Worm (Caenorhabditis elegans): ENCODE results near the gene trpp-11.
A peak's percentile ranks its signal among the peaks of the same experiment; 100 is the strongest.

Gene trpp-11

DNA sequence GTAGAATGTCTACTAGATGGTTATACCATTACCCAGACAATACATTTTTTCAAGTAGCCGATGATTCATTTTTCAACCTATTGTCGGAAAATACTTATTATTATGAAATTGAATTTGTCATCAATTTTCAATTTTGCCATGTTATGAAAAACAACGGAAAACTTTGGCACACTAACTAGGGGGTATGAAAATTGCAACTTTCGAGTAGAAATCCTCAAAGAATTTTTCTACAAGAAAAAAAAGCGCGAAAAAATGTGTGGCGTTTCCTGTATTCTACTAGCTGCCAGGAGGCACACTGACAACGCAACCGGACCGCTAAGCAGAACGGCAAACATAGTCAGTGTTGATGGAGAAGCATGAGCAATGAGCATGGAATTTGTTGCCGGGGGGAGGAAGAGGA, 40.6 kb upstream of the trpp-11 start:
- TF ChIP-seq F16B12.6 (tag; optimal IDR thresholded peaks at IDR 0.05) (no peak), unc-62 (GFP tag; optimal IDR thresholded peaks at IDR 0.05) (no peak), fkh-10 (GFP tag; optimal IDR thresholded peaks at IDR 0.05) (no peak), efl-1 (optimal IDR thresholded peaks at IDR 0.05) (no peak), efl-1 (GFP tag; optimal IDR thresholded peaks at IDR 0.05 in 1 of 2) (peak in 1 of 2 experiments; percentile 65)

DNA sequence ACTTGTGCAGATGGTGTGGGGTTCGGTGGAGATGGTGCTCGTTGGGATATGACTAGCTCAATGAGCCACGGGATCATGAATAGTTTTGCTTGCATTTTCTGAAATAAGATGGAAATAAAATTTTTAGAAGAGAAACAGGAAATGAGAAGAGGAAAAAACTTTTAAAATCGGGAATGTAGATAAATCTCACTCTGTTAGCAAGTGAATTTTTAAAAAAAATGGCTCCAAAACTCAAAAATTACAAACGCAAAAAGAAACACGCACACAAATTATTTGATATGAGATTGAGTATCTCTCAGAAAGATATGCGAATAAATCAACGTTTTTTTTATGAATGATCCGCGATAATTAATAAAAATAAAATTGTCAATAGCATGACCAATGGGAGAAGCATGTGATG, 37.0 kb upstream of the trpp-11 start, which contains the start of gene T17H7.7:
Gene T17H7.7 (minus strand): TSS at position 101 of the 400 bp plus-strand sequence.
- no peak for TF ChIP-seq egl-27 (tag; optimal IDR thresholded peaks at IDR 0.05)

DNA sequence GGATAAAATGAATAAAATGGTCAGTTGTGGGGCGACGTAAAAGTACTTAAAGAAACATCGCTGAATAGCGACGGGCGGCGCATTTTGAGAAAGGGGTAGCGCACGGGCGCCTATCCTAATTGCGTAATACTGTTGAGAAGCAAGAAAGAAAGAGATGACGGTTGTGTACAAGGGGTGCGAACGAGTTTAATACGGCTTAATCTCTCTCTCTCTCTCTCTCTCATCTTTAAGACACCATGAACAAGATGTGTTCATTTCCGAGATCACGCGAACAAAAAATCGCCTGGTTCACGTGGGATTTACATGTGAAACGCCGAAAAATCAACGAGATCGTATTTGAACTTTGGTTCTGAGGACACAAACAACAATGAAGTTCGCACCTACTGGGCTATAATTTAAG, 35.3 kb upstream of the trpp-11 start:
- peak; percentile 36 for TF ChIP-seq blmp-1 (tag; optimal IDR thresholded peaks at IDR 0.05)
- TF ChIP-seq nhr-85 (tag), result no peak

DNA sequence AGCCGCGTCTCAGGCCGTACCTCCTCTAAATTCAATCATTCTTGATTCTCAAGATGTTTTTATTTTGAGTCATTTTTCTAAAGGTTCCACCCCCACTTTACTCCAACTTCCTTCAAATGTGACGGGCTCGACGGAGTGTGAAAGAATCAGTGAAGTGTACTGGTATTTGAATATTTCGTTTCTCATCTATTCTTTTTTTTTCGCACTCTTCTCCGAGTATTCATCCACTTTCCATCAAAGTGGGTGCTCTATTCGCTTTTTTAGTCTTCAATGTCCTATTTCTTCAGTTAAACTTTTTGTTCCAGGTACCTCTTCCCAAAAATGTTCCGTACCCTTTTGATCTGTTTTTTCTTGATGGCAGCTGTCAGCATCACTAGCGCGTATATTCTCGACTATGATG, 33.5 kb upstream of the trpp-11 start, which contains the start of gene nlp-52:
Gene nlp-52 (plus strand): TSS at position 301 of the 400 bp plus-strand sequence.
- TF ChIP-seq mef-2 (tag; optimal IDR thresholded peaks at IDR 0.05) (no peak), pqm-1 (tag; optimal IDR thresholded peaks at IDR 0.05) (no peak), nhr-28 (tag; optimal IDR thresholded peaks at IDR 0.05) (no peak), lin-39 (tag; optimal IDR thresholded peaks at IDR 0.05) (no peak), nhr-71 (tag; optimal IDR thresholded peaks at IDR 0.05) (no peak)

DNA sequence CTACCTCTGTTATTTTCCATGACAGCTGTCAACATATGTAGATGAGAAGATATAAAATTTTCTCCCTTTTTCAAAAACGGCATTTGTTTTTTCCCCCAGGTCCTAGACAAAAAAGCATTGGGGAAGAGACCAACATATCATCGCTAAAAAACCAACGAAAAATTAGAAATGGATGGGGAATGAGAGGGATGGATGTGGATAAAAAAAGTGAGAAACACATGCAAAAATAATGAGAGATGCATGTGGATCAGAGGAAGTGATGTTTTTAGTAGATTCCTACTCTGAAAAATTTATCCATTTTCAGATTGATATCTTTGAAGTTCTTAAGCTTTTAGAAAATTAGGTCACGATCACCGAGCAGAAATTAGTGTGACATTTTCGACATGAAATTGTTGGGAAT, 32.4 kb upstream of the trpp-11 start:
- TF ChIP-seq nhr-11 (tag; optimal IDR thresholded peaks at IDR 0.05) (no peak), dsc-1 (tag; optimal IDR thresholded peaks at IDR 0.05) (peak; percentile 85), nhr-47 (tag; optimal IDR thresholded peaks at IDR 0.05) (no peak), ceh-82 (tag; optimal IDR thresholded peaks at IDR 0.05) (no peak), unc-98 (GFP tag; IDR thresholded peaks at IDR 0.05) (no peak), egl-13 (tag; optimal IDR thresholded peaks at IDR 0.05) (no peak), C34B4.2 (tag; optimal IDR thresholded peaks at IDR 0.05) (no peak), zip-4 (GFP tag; optimal IDR thresholded peaks at IDR 0.05) (no peak)

DNA sequence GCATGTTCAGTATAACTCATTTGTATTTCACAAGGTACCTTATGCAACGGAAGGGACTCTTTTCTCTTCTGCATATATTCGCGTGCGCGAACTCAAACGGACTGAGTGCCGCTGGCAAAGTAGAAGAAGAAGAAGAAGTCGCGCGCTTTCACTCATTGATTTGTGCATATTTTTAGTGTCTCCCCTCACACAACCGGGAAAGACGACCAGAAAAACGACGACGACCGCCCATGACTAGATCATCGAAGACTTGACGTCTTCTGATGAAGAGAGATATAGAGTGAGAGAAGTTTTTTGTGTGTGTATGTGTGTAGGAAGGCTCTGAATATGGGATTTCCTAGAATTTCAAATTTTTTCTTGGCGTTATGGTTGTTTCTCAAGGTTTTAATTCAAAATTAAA, 30.5 kb upstream of the trpp-11 start:
- no peak for TF ChIP-seq lin-39 (tag; optimal IDR thresholded peaks at IDR 0.05)
- peak; percentile 51 for TF ChIP-seq nhr-47 (tag; optimal IDR thresholded peaks at IDR 0.05)
- TF ChIP-seq dsc-1 (tag; optimal IDR thresholded peaks at IDR 0.05), result peak; percentile 13
- peak; percentile 62 for TF ChIP-seq nhr-71 (tag; optimal IDR thresholded peaks at IDR 0.05)
- TF ChIP-seq egl-13 (tag; optimal IDR thresholded peaks at IDR 0.05), result peak; percentile 49
- no peak for TF ChIP-seq hpl-2 (GFP tag; optimal IDR thresholded peaks at IDR 0.05)
- peak; percentile 26; the same call in 1 of the 2 replicates for TF ChIP-seq isw-1 (GFP tag; IDR thresholded peaks at IDR 0.05)
- TF ChIP-seq lsy-2 (tag; optimal IDR thresholded peaks at IDR 0.05), result peak in 1 of 2 experiments; percentile 21
- peak in 2 of 3 experiments; percentile 10 to 60 for TF ChIP-seq ceh-82 (tag; optimal IDR thresholded peaks at IDR 0.05)
- peak; percentile 78 for TF ChIP-seq unc-86 (tag; optimal IDR thresholded peaks at IDR 0.05)
- peak; percentile 16 for TF ChIP-seq snpc-4 (tag; optimal IDR thresholded peaks at IDR 0.05)
- TF ChIP-seq mep-1 (tag; optimal IDR thresholded peaks at IDR 0.05), result peak; percentile 20
- TF ChIP-seq fkh-8 (tag; optimal IDR thresholded peaks at IDR 0.05), result peak; percentile 89
- TF ChIP-seq unc-98 (GFP tag; IDR thresholded peaks at IDR 0.05), result no peak
- peak; percentile 2 for TF ChIP-seq snu-23 (GFP tag; optimal IDR thresholded peaks at IDR 0.05)
- TF ChIP-seq swsn-7 (tag; optimal IDR thresholded peaks at IDR 0.05), result peak; percentile 38
- peak in 1 of 2 experiments; percentile 15 for TF ChIP-seq lin-35 (GFP tag; optimal IDR thresholded peaks at IDR 0.05)
- peak; percentile 58 for TF ChIP-seq fkh-10 (GFP tag; optimal IDR thresholded peaks at IDR 0.05)
- peak; percentile 11 for TF ChIP-seq tbx-2 (tag; optimal IDR thresholded peaks at IDR 0.05)
- no peak for TF ChIP-seq ceh-88 (GFP tag; IDR thresholded peaks at IDR 0.05)
- peak; percentile 88 for TF ChIP-seq lin-14 (GFP tag; optimal IDR thresholded peaks at IDR 0.05)
- no peak for TF ChIP-seq xbp-1 (tag; optimal IDR thresholded peaks at IDR 0.05)

All from whole organism, L1 larva.